Fruit fly (Drosophila melanogaster): ENCODE measurements around the gene Svil.

Svil gene

dm6 chr3L:2533732-2534073 is 156.2 kb downstream of the Svil start:
- TF ChIP-seq CG11762 (GFP tag; optimal IDR thresholded peaks at IDR 0.05; ENCODE audit: insufficient read depth) (peak; percentile 71), acj6 (GFP tag; optimal IDR thresholded peaks at IDR 0.05) (peak; percentile 76), Met (GFP tag; optimal IDR thresholded peaks at IDR 0.05) (peak; percentile 56), Hr39 (GFP tag; optimal IDR thresholded peaks at IDR 0.05) (peak; percentile 56), CG8119 (GFP tag; IDR thresholded peaks at IDR 0.05) (peak; percentile 94), Smox (GFP tag; optimal IDR thresholded peaks at IDR 0.05) (peak; percentile 43), lz (GFP tag; optimal IDR thresholded peaks at IDR 0.05) (peak; percentile 42), CG3032 (tag; optimal IDR thresholded peaks at IDR 0.05) (peak; percentile 36), pdm3 (GFP tag; optimal IDR thresholded peaks at IDR 0.05) (peak; percentile 68), CG10669 (GFP tag; optimal IDR thresholded peaks at IDR 0.05) (peak; percentile 57), Lpt (GFP tag; optimal IDR thresholded peaks at IDR 0.05) (peak; percentile 77), eg (GFP tag; IDR thresholded peaks at IDR 0.05) (peak; percentile 93), CG8319 (GFP tag; optimal IDR thresholded peaks at IDR 0.05) (peak; percentile 32), achi (GFP tag; optimal IDR thresholded peaks at IDR 0.05) (peak; percentile 82), CG9139 (GFP tag; optimal IDR thresholded peaks at IDR 0.05) (peak; percentile 25), CG4318 (GFP tag; optimal IDR thresholded peaks at IDR 0.05) (peak; percentile 83), CG6854 (GFP tag; optimal IDR thresholded peaks at IDR 0.05) (no peak), CG32006 (GFP tag; optimal IDR thresholded peaks at IDR 0.05) (peak; percentile 90), Blimp-1 (GFP tag; optimal IDR thresholded peaks at IDR 0.05) (no peak), fkh (GFP tag; optimal IDR thresholded peaks at IDR 0.05) (no peak), fd59A (GFP tag; optimal IDR thresholded peaks at IDR 0.05) (peak; percentile 60), CG11902 (GFP tag; optimal IDR thresholded peaks at IDR 0.05) (peak; percentile 23), CG8632 (GFP tag; optimal IDR thresholded peaks at IDR 0.05) (peak; percentile 23), CG6792 (GFP tag; optimal IDR thresholded peaks at IDR 0.05) (peak; percentile 53), fd85E (GFP tag; optimal IDR thresholded peaks at IDR 0.05) (no peak), CG6163 (GFP tag; IDR thresholded peaks at IDR 0.05) (peak; percentile 82), Hr38 (GFP tag; optimal IDR thresholded peaks at IDR 0.05) (peak; percentile 15), esn (GFP tag; optimal IDR thresholded peaks at IDR 0.05) (peak; percentile 50), Hr4 (GFP tag; optimal IDR thresholded peaks at IDR 0.05) (peak; percentile 84), ss (GFP tag; optimal IDR thresholded peaks at IDR 0.05) (peak in 1 of 2 experiments; percentile 37), CG10631 (GFP tag; optimal IDR thresholded peaks at IDR 0.05) (peak; percentile 79), topi (GFP tag; optimal IDR thresholded peaks at IDR 0.05) (peak; percentile 68), OdsH (GFP tag; optimal IDR thresholded peaks at IDR 0.05) (peak; percentile 67), CG3919 (GFP tag; optimal IDR thresholded peaks at IDR 0.05) (peak; percentile 86), CG16779 (tag; optimal IDR thresholded peaks at IDR 0.05) (peak; percentile 63), Ets96B (tag; optimal IDR thresholded peaks at IDR 0.05) (peak; percentile 75), Eip75B (GFP tag; optimal IDR thresholded peaks at IDR 0.05) (peak; percentile 69), Gug (GFP tag; IDR thresholded peaks at IDR 0.05) (peak; percentile 86), svp (GFP tag) (peak; percentile 55), CG15336 (GFP tag; IDR thresholded peaks at IDR 0.05) (peak; percentile 92), Sox15 (GFP tag; optimal IDR thresholded peaks at IDR 0.05) (no peak), Ets21C (GFP tag; optimal IDR thresholded peaks at IDR 0.05) (no peak), CG6808 (GFP tag; optimal IDR thresholded peaks at IDR 0.05) (peak; percentile 60), cyc (GFP tag; optimal IDR thresholded peaks at IDR 0.05) (peak; percentile 63), CG11294 (GFP tag; IDR thresholded peaks at IDR 0.05) (peak; percentile 75), Sox102F (GFP tag; optimal IDR thresholded peaks at IDR 0.05) (peak; percentile 38), dsx (GFP tag; optimal IDR thresholded peaks at IDR 0.05; ENCODE audit: poor library complexity, severe bottlenecking) (peak; percentile 72), CG1621 (tag; optimal IDR thresholded peaks at IDR 0.05) (peak; percentile 25), spab (GFP tag; optimal IDR thresholded peaks at IDR 0.05) (peak; percentile 35), CG34406 (GFP tag; optimal IDR thresholded peaks at IDR 0.05) (peak; percentile 45), salr (GFP tag; optimal IDR thresholded peaks at IDR 0.05) (peak in 1 of 2 experiments; percentile 77), CG31627 (GFP tag; optimal IDR thresholded peaks at IDR 0.05) (peak; percentile 57)
